Worm (Caenorhabditis elegans): Measurements from ENCODE around the gene xrn-2.

DNA sequence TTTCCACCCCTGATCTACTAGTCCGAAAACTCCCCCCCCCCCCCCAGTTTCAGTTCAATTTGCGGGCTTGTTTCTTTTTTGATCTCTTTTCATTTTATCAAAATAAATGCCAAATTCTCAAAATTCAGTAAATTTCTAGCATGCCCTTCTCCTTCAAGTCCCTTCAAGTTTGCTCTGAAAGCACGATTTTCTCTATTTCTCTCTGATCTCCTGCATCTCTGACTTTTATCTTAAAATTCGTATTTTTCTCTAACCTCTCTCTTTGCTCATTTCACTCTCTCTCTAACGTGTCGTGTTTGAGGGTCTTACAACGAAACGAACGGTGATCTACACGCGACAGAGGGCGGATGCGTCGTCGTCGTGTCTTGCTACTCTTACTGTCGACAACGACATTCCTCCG is 49.8 kb downstream of the xrn-2 start, which contains the start of gene ace-3:
- no peak for TF ChIP-seq hmg-4 (GFP tag; optimal IDR thresholded peaks at IDR 0.05)
- no peak for TF ChIP-seq ama-1 (optimal IDR thresholded peaks at IDR 0.05)
- TF ChIP-seq flt-1 (GFP tag; IDR thresholded peaks at IDR 0.05) = no peak
- TF ChIP-seq pes-1 (GFP tag; IDR thresholded peaks at IDR 0.05) = no peak
- no peak for TF ChIP-seq aly-1 (tag; optimal IDR thresholded peaks at IDR 0.05)
- TF ChIP-seq tbx-37 (GFP tag; conservative IDR thresholded peaks at IDR 0.05) = no peak
